Worm (Caenorhabditis elegans): ENCODE results near the gene gcy-19.
"Not testable (repeated sequence)": the region's sequence is repeated elsewhere in the genome, so short reads cannot be mapped to it uniquely, and the experiment has no call there.

The gcy-19 gene

DNA sequence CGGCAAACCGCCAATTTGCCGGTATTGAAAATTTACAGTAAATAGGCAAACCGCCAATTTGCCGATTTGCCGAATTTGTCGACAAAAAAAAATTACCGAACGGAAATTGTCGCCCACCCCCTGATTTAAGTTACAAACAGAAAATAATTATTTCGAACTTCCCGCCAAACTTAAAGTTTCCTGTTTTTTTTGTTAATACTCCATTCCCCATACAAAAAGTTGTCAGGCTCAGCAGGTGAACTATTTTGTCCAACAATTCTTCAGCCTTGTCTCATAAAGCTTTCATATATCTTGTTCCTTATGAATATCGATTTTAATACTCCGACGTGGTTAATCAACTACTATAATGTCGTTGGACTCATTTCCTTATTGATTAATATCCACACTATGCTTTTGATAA, 55.7 kb downstream of the gcy-19 start, which contains the start of gene sri-50:
Gene sri-50 (plus strand): TSS at position 301 of the 400 bp plus-strand sequence.
- no peak for TF ChIP-seq gmeb-2 (tag; optimal IDR thresholded peaks at IDR 0.05)
- TF ChIP-seq nfya-1 (tag; optimal IDR thresholded peaks at IDR 0.05), result no peak
- TF ChIP-seq ceh-24 (tag; optimal IDR thresholded peaks at IDR 0.05), result no peak
- TF ChIP-seq zip-5 (tag; optimal IDR thresholded peaks at IDR 0.05), result no peak
- no peak for TF ChIP-seq ceh-22 (tag; optimal IDR thresholded peaks at IDR 0.05)
- TF ChIP-seq hlh-15 (tag; optimal IDR thresholded peaks at IDR 0.05), result no peak
- TF ChIP-seq fkh-10 (GFP tag; optimal IDR thresholded peaks at IDR 0.05), result no peak
- no peak for TF ChIP-seq ref-2 (tag; optimal IDR thresholded peaks at IDR 0.05)
- no peak for TF ChIP-seq pha-2 (tag; optimal IDR thresholded peaks at IDR 0.05)
- TF ChIP-seq odd-2 (tag; optimal IDR thresholded peaks at IDR 0.05), result no peak
- TF ChIP-seq ceh-34 (tag; optimal IDR thresholded peaks at IDR 0.05), result no peak
- TF ChIP-seq sdc-2 (tag; optimal IDR thresholded peaks at IDR 0.05), result no peak
- no peak for TF ChIP-seq ama-1 (optimal IDR thresholded peaks at IDR 0.05)
- TF ChIP-seq tbx-2 (tag; optimal IDR thresholded peaks at IDR 0.05), result no peak
- TF ChIP-seq npax-4 (tag; optimal IDR thresholded peaks at IDR 0.05), result no peak
- no peak for TF ChIP-seq ets-4 (tag; optimal IDR thresholded peaks at IDR 0.05)
- no peak for TF ChIP-seq eyg-1 (tag; optimal IDR thresholded peaks at IDR 0.05)
- TF ChIP-seq hlh-13 (GFP tag; optimal IDR thresholded peaks at IDR 0.05), result no peak

- TF ChIP-seq unc-3 (GFP tag; conservative IDR thresholded peaks at IDR 0.05) (no peak), unc-3 (tag; optimal IDR thresholded peaks at IDR 0.05) (no peak), C38D4.7 (GFP tag; optimal IDR thresholded peaks at IDR 0.05) (no peak), hlh-15 (tag; optimal IDR thresholded peaks at IDR 0.05) (no peak), pros-1 (tag; optimal IDR thresholded peaks at IDR 0.05) (no peak), mec-3 (tag; optimal IDR thresholded peaks at IDR 0.05; ENCODE audit: borderline replicate concordance) (no peak), madf-2 (tag; optimal IDR thresholded peaks at IDR 0.05) (no peak), lin-11 (tag; optimal IDR thresholded peaks at IDR 0.05) (no peak), odd-2 (tag; optimal IDR thresholded peaks at IDR 0.05) (no peak), npax-4 (tag; optimal IDR thresholded peaks at IDR 0.05) (no peak), T23F11.4 (GFP tag; optimal IDR thresholded peaks at IDR 0.05) (no peak)
Observed at ce11 chrII:3202519-3202918, 56.6 kb downstream of the gcy-19 start, which contains the start of gene sri-53. Gene sri-53 (minus strand): TSS chrII:3202619.

ce11 chrII:3201242-3201641, 57.9 kb downstream of the gcy-19 start, which contains the start of gene sri-48:
Gene sri-48 (minus strand): TSS chrII:3201342.
- not testable (repeated sequence) for TF ChIP-seq pha-2, ceh-34, lim-6 (tag; optimal IDR thresholded peaks at IDR 0.05)

All from whole organism, late embryonic.